Fruit fly (Drosophila melanogaster) whole organism, wandering third instar larva: ENCODE measurements around the gene Mur2B.

ENCODE experiments used
- Abd-B ChIP-seq: fragments of >200 bp; optimal IDR thresholded peaks from 2 replicates; lab custom pipeline; 2017; ENCODE audit warnings: missing biosample characterization, missing genetic modification characterization
- CG32264 ChIP-seq: fragments of 200-800 bp; sonication (Bioruptor generic); optimal IDR thresholded peaks from 2 replicates; lab custom pipeline; 2016; ENCODE audit warnings: missing biosample characterization, missing genetic modification characterization
- CG9705 ChIP-seq: fragments of 200-800 bp; sonication (Bioruptor generic); optimal IDR thresholded peaks from 2 replicates; lab custom pipeline; 2018; ENCODE audit warnings: missing biosample characterization, mild to moderate bottlenecking, missing genetic modification characterization
- CrebA ChIP-seq: fragments of 200-800 bp; sonication (Bioruptor generic); optimal IDR thresholded peaks from 2 replicates; lab custom pipeline; 2016; ENCODE audit warnings: missing biosample characterization, mild to moderate bottlenecking, missing genetic modification characterization, borderline replicate concordance
- Dfd ChIP-seq: fragments of >200 bp; optimal IDR thresholded peaks from 2 replicates; lab custom pipeline; 2017; ENCODE audit warnings: missing biosample characterization, missing genetic modification characterization
- Dif ChIP-seq: fragments of 200-275, 200-300 bp; sonication (Bioruptor generic); optimal IDR thresholded peaks from 2 replicates; lab custom pipeline; 2018; ENCODE audit warnings: missing biosample characterization, missing genetic modification characterization; ENCODE audit not compliant: partially characterized antibody
- GATAd ChIP-seq: sonication (Bioruptor generic); optimal IDR thresholded peaks from 2 replicates; lab custom pipeline; 2016; ENCODE audit warnings: missing biosample characterization, missing genetic modification characterization
- HLH106 ChIP-seq: fragments of 200-800 bp; optimal IDR thresholded peaks from 3 replicates; lab custom pipeline; 2019; ENCODE audit warnings: missing biosample characterization, mild to moderate bottlenecking, missing genetic modification characterization, moderate library complexity
- Hnf4 ChIP-seq: fragments of 200-800 bp; sonication (Bioruptor generic); optimal IDR thresholded peaks from 2 replicates; lab custom pipeline; 2016; ENCODE audit warnings: missing biosample characterization, mild to moderate bottlenecking, missing genetic modification characterization
- Hr78 ChIP-seq: fragments of >200 bp; optimal IDR thresholded peaks from 2 replicates; lab custom pipeline; 2017; ENCODE audit warnings: missing biosample characterization, missing genetic modification characterization
- Hr83 ChIP-seq: fragments of 200-300 bp; sonication (Bioruptor generic); optimal IDR thresholded peaks from 2 replicates; lab custom pipeline; 2016; ENCODE audit warnings: missing biosample characterization, mild to moderate bottlenecking, missing genetic modification characterization, moderate library complexity; ENCODE audit not compliant: poor library complexity, severe bottlenecking
- Jra ChIP-seq: sonication (Bioruptor generic); optimal IDR thresholded peaks from 2 replicates; lab custom pipeline; 2016; ENCODE audit warnings: missing biosample characterization, missing genetic modification characterization
- Mio ChIP-seq: sonication (Bioruptor generic); optimal IDR thresholded peaks from 2 replicates; lab custom pipeline; 2016; ENCODE audit warnings: missing biosample characterization, missing genetic modification characterization
- Myc ChIP-seq: fragments of >200 bp; optimal IDR thresholded peaks from 2 replicates; lab custom pipeline; 2017
- N ChIP-seq: fragments of >200 bp; optimal IDR thresholded peaks from 2 replicates; lab custom pipeline; 2018; ENCODE audit warnings: missing biosample characterization, missing external identifiers, missing genetic modification characterization
- OdsH ChIP-seq: fragments of 200-800 bp; sonication (Bioruptor generic); optimal IDR thresholded peaks from 2 replicates; lab custom pipeline; 2016; ENCODE audit warnings: missing biosample characterization, mild to moderate bottlenecking, missing genetic modification characterization
- Rel ChIP-seq, 2 experiments: fragments of 200-800 bp; sonication (Bioruptor generic) in 1 of 2; optimal IDR thresholded peaks; 2 replicates in 1 of 2; 3 replicates in 1 of 2; lab custom pipeline; 2016 to 2019; ENCODE audit warnings: mild to moderate bottlenecking in 2 of 2, missing biosample characterization in 2 of 2, missing genetic modification characterization in 2 of 2, moderate library complexity in 1 of 2
- Sp1 ChIP-seq: fragments of 200-800 bp; sonication (Bioruptor generic); optimal IDR thresholded peaks from 3 replicates; lab custom pipeline; 2019; ENCODE audit warnings: missing biosample characterization, mild to moderate bottlenecking, missing genetic modification characterization, moderate library complexity
- Vsx2 ChIP-seq: fragments of 200-300, 225-300 bp; sonication (Bioruptor generic); optimal IDR thresholded peaks from 2 replicates; lab custom pipeline; 2018; ENCODE audit warnings: missing biosample characterization, missing genetic modification characterization; ENCODE audit not compliant: partially characterized antibody
- br ChIP-seq: fragments of 200-800 bp; sonication (Bioruptor generic); optimal IDR thresholded peaks from 2 replicates; lab custom pipeline; 2016; ENCODE audit warnings: missing biosample characterization, missing genetic modification characterization
- brk ChIP-seq: fragments of 200-800 bp; sonication (Bioruptor generic); optimal IDR thresholded peaks from 2 replicates; lab custom pipeline; 2016; ENCODE audit warnings: missing biosample characterization, mild to moderate bottlenecking, missing genetic modification characterization
- dl ChIP-seq, 2 experiments: fragments of 175-275, 200-275 bp in 1 of 2; fragments of 200-275 bp in 1 of 2; sonication (Bioruptor generic); optimal IDR thresholded peaks; lab custom pipeline; 2018; ENCODE audit warnings: mild to moderate bottlenecking in 2 of 2, missing biosample characterization in 2 of 2, missing genetic modification characterization in 2 of 2, moderate library complexity in 2 of 2; ENCODE audit not compliant: partially characterized antibody in 2 of 2, insufficient read depth in 1 of 2
- dmrt93B ChIP-seq: fragments of 200-800 bp; sonication (Bioruptor generic); optimal IDR thresholded peaks from 2 replicates; lab custom pipeline; 2018; ENCODE audit warnings: missing biosample characterization, mild to moderate bottlenecking, missing genetic modification characterization
- dsf ChIP-seq: sonication (Bioruptor generic); optimal IDR thresholded peaks from 2 replicates; lab custom pipeline; 2016; ENCODE audit warnings: missing biosample characterization, missing genetic modification characterization, borderline replicate concordance
- ey ChIP-seq: fragments of 200-800 bp; sonication (Bioruptor generic); optimal IDR thresholded peaks from 2 replicates; lab custom pipeline; 2016; ENCODE audit warnings: missing biosample characterization, missing genetic modification characterization
- foxo ChIP-seq, 2 experiments: fragments of 200-800 bp; sonication (Bioruptor generic); optimal IDR thresholded peaks; 2 replicates in 1 of 2; 3 replicates in 1 of 2; lab custom pipeline; 2016 to 2017; ENCODE audit warnings: missing biosample characterization in 2 of 2, missing genetic modification characterization in 2 of 2
- fru ChIP-seq: fragments of 200-800 bp; sonication (Bioruptor generic); optimal IDR thresholded peaks from 3 replicates; lab custom pipeline; 2016; ENCODE audit warnings: missing biosample characterization, mild to moderate bottlenecking, missing genetic modification characterization
- h ChIP-seq: fragments of 200-800 bp; sonication (Bioruptor generic); optimal IDR thresholded peaks from 3 replicates; lab custom pipeline; 2016; ENCODE audit warnings: missing biosample characterization, mild to moderate bottlenecking, missing genetic modification characterization
- jim ChIP-seq: fragments of 175-275, 200-325 bp; sonication (Bioruptor generic); optimal IDR thresholded peaks from 2 replicates; lab custom pipeline; 2016; ENCODE audit warnings: missing biosample characterization, mild to moderate bottlenecking, missing genetic modification characterization
- lola ChIP-seq: fragments of >200 bp; optimal IDR thresholded peaks from 2 replicates; lab custom pipeline; 2017; ENCODE audit warnings: missing biosample characterization, missing genetic modification characterization
- pan ChIP-seq: fragments of >200 bp; optimal IDR thresholded peaks from 2 replicates; lab custom pipeline; 2017
- psq ChIP-seq: fragments of 200-800 bp; sonication (Bioruptor generic); optimal IDR thresholded peaks from 3 replicates; lab custom pipeline; 2017; ENCODE audit warnings: missing biosample characterization, mild to moderate bottlenecking, missing genetic modification characterization, moderate library complexity
- rgr ChIP-seq: fragments of 200-800 bp; sonication (Bioruptor generic); optimal IDR thresholded peaks from 3 replicates; lab custom pipeline; 2016; ENCODE audit warnings: missing biosample characterization, mild to moderate bottlenecking, missing genetic modification characterization
- sage ChIP-seq: fragments of 200-800 bp; sonication (Bioruptor generic); optimal IDR thresholded peaks from 2 replicates; lab custom pipeline; 2016; ENCODE audit warnings: missing biosample characterization, mild to moderate bottlenecking, missing genetic modification characterization
- sv ChIP-seq: fragments of 200-800 bp; sonication (Bioruptor generic); optimal IDR thresholded peaks from 3 replicates; lab custom pipeline; 2016; ENCODE audit warnings: missing biosample characterization, missing genetic modification characterization
- tai ChIP-seq: sonication (Bioruptor generic); optimal IDR thresholded peaks from 2 replicates; lab custom pipeline; 2016; ENCODE audit warnings: missing biosample characterization, missing genetic modification characterization
- usp ChIP-seq: fragments of >200 bp; optimal IDR thresholded peaks from 2 replicates; lab custom pipeline; 2017; ENCODE audit warnings: missing biosample characterization, missing genetic modification characterization
- woc ChIP-seq: sonication (Bioruptor generic); optimal IDR thresholded peaks from 2 replicates; lab custom pipeline; 2016; ENCODE audit warnings: missing biosample characterization, mild to moderate bottlenecking, missing genetic modification characterization

Mur2B gene

DNA sequence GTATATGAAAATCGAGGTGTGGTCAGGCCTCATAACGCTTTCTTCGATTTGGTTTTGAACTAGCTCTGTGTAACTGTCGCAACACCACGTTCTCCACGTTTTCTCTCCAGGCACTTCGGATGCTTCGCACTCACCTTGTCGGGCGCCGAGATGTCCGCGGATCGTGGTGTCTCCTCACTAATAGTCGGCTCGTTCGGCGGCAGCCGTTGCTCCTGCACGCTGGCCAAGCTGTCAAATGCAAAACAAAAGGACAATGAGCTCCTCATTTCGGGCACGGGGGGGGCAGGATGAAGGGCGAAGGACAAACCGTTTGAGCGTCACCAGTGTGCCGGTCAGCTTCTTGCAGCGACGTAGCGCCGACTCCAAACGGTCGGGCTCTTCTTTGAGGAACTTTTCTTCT lies 12.7 kb upstream of the Mur2B start, which contains the start of gene CG14797:
TSS of gene CG14797 (plus strand) at position 301 of the 400 bp plus-strand sequence.
- no peak for TF ChIP-seq Mio (GFP tag; lab: Kevin White, UChicago)
- TF ChIP-seq Dif (GFP tag; lab: Kevin White, UChicago) = no peak
- no peak for TF ChIP-seq Abd-B
- no peak for TF ChIP-seq sv (GFP tag; lab: Kevin White, UChicago)
- no peak for TF ChIP-seq fru (GFP tag; lab: Kevin White, UChicago)
- no peak for TF ChIP-seq Myc (lab: Kevin White, UChicago)
- TF ChIP-seq Sp1 = no peak
- no peak for TF ChIP-seq h (GFP tag; lab: Kevin White, UChicago)
- TF ChIP-seq psq (GFP tag; lab: Kevin White, UChicago) = no peak
- no peak for TF ChIP-seq Hr83 (GFP tag; lab: Kevin White, UChicago)
- TF ChIP-seq OdsH (GFP tag; lab: Kevin White, UChicago) = no peak
- no peak for TF ChIP-seq pan (lab: Kevin White, UChicago)
- TF ChIP-seq dl (GFP tag; optimal IDR thresholded peaks at IDR 0.05; lab: Kevin White, UChicago; ENCODE audit: insufficient read depth in 1 of 2, partially characterized antibody in 2 of 2) = no peak
- no peak for TF ChIP-seq ey
- no peak for TF ChIP-seq dsf
- no peak for TF ChIP-seq Hr78
- TF ChIP-seq CrebA (GFP tag; lab: Kevin White, UChicago) = no peak
- no peak for TF ChIP-seq foxo (GFP tag; optimal IDR thresholded peaks at IDR 0.05; lab: Kevin White, UChicago)
- TF ChIP-seq N (GFP tag; lab: Kevin White, UChicago) = no peak
- no peak for TF ChIP-seq tai (GFP tag; lab: Kevin White, UChicago)

DNA sequence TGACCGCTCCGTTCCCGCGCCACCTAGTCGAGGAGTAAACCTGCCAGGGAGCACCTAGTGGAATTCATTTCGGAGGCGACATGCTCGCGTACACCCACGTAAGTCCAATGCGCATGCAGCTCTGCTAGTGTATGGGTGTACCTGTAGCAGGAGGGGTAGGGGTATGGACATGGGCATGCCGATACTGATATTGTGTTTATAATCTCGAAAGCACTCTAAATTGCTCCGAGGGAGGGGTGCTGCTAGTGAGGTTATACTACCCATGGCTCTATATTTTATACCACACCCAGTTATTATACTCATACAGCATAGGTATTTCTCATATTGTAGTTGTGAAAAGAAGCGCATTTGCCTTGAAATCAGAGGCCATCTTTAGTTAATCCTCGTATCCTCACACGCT lies 1.3 kb upstream of the Mur2B start:
- TF ChIP-seq Abd-B (no peak), psq (GFP tag; lab: Kevin White, UChicago) (no peak), sv (GFP tag; lab: Kevin White, UChicago) (no peak), brk (no peak), Myc (lab: Kevin White, UChicago) (no peak), woc (no peak)

DNA sequence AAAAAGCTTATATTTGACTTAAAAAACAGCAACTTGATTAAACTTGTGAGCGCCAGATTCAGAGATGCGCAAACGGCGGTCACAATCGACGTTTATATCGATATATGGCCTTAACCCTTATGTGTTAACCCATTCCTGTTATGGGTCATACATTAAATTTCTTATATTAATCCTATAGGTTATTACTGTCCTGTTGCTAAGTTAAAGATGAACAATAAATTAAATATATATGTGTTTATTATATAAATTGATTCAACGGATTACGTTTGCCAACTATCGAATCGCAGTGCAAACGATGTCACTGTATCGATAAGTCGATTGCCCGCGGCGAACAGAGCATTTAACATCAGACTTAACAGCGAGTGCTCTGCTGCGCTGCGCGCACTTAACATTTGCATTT lies 626 bp upstream of the Mur2B start, which contains the start of the genes CG3740 and hfw:
TSS of gene CG3740 (minus strand) at position 84 of the 400 bp plus-strand sequence.
TSS of gene hfw (plus strand) at position 357 of the 400 bp plus-strand sequence.
- peak; percentile 47 for TF ChIP-seq dsf
- peak in 1 of 2 experiments; percentile 84 for TF ChIP-seq foxo (GFP tag; optimal IDR thresholded peaks at IDR 0.05; lab: Kevin White, UChicago)
- TF ChIP-seq dmrt93B (GFP tag; lab: Kevin White, UChicago) = peak; percentile 66
- TF ChIP-seq Hnf4 (GFP tag; lab: Kevin White, UChicago) = peak; percentile 78
- no peak for TF ChIP-seq CG32264
- peak; percentile 75 for TF ChIP-seq rgr
- peak; percentile 31 for TF ChIP-seq ey
- no peak for TF ChIP-seq jim (GFP tag; lab: Kevin White, UChicago)
- TF ChIP-seq tai (GFP tag; lab: Kevin White, UChicago) = no peak
- TF ChIP-seq Myc (lab: Kevin White, UChicago) = peak; percentile 58
- TF ChIP-seq Hr78 = no peak
- no peak for TF ChIP-seq Dif (GFP tag; lab: Kevin White, UChicago)
- TF ChIP-seq usp (GFP tag; lab: Kevin White, UChicago) = no peak
- no peak for TF ChIP-seq Vsx2
- TF ChIP-seq Mio (GFP tag; lab: Kevin White, UChicago) = no peak
- peak; percentile 56 for TF ChIP-seq br (GFP tag; lab: Kevin White, UChicago)
- no peak for TF ChIP-seq N (GFP tag; lab: Kevin White, UChicago)
- no peak for TF ChIP-seq lola (GFP tag; lab: Kevin White, UChicago)
- TF ChIP-seq sv (GFP tag; lab: Kevin White, UChicago) = peak; percentile 37
- TF ChIP-seq Dfd (GFP tag; lab: Kevin White, UChicago) = no peak
- peak; percentile 84 for TF ChIP-seq HLH106
- TF ChIP-seq brk = no peak
- peak; percentile 73 for TF ChIP-seq h (GFP tag; lab: Kevin White, UChicago)
- peak; percentile 22 for TF ChIP-seq Jra (GFP tag; lab: Kevin White, UChicago)
- no peak for TF ChIP-seq dl (GFP tag; optimal IDR thresholded peaks at IDR 0.05; lab: Kevin White, UChicago; ENCODE audit: insufficient read depth in 1 of 2, partially characterized antibody in 2 of 2)
- peak; percentile 52 for TF ChIP-seq CG9705 (GFP tag; lab: Kevin White, UChicago)
- no peak for TF ChIP-seq CrebA (GFP tag; lab: Kevin White, UChicago)
- peak; percentile 56 for TF ChIP-seq woc
- peak; percentile 70 for TF ChIP-seq Sp1
- peak; percentile 68 for TF ChIP-seq OdsH (GFP tag; lab: Kevin White, UChicago)
- no peak for TF ChIP-seq Abd-B
- peak; percentile 67 for TF ChIP-seq psq (GFP tag; lab: Kevin White, UChicago)
- peak; percentile 60 for TF ChIP-seq Hr83 (GFP tag; lab: Kevin White, UChicago)
- no peak for TF ChIP-seq GATAd (GFP tag; lab: Kevin White, UChicago)
- no peak for TF ChIP-seq pan (lab: Kevin White, UChicago)
- peak; percentile 77 for TF ChIP-seq sage
- TF ChIP-seq Rel (GFP tag; optimal IDR thresholded peaks at IDR 0.05; lab: Kevin White, UChicago) = peak; percentile 25
- peak; percentile 63 for TF ChIP-seq Rel (tag; optimal IDR thresholded peaks at IDR 0.05; lab: Kevin White, UChicago)
- TF ChIP-seq fru (GFP tag; lab: Kevin White, UChicago) = peak; percentile 68
